Worm (Caenorhabditis elegans) whole organism, L4 larva: Measurements from ENCODE around the gene F21D5.9.

Source experiments
- lin-1 ChIP-seq: fragments of 200-800 bp; sonication (Bioruptor generic); IDR thresholded peaks from 2 replicates; pipeline ENCODE4 v1.3.6; 2022; ENCODE audit warnings: missing genetic modification reagents, missing genetic modification characterization, missing compliant biosample characterization
- mes-2 ChIP-seq: sonication (generic microtip); optimal IDR thresholded peaks from 2 replicates; lab custom pipeline; 2016; ENCODE audit warnings: missing genotype, mild to moderate bottlenecking, missing genetic modification characterization, missing compliant biosample characterization; ENCODE audit not compliant: poor library complexity, severe bottlenecking
- zfp-3 ChIP-seq: fragments of 200-800 bp; sonication (Bioruptor generic); conservative IDR thresholded peaks from 2 replicates; pipeline ENCODE4 v1.3.6; 2022; ENCODE audit warnings: missing genetic modification reagents, missing genetic modification characterization, missing compliant biosample characterization

DNA sequence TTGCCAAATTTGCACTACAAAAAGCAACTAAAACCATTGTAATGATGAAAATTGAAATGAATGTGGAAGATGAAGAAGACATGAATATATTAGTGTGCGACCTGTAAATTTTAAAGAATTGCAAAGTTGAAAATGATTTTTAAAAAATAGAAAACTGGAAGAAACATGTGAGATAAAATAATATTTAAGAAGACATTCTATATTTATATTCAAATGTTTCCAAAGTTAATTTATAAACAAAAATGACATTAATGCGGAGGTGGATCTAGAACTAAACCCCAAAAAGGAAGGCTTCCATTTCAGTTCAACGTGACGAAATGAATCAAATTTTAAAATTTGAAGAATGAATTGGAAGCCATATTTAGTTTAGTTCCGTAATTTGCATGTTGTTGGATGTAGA lies 44.6 kb upstream of the F21D5.9 start, which contains the start of gene nlp-60:
- TF ChIP-seq zfp-3 (no peak), mes-2 (tag; lab: Kevin White, UChicago) (no peak), lin-1 (GFP tag; lab: Robert Waterston, UW) (no peak)
